Worm (Caenorhabditis elegans) whole organism, L1 larva: ENCODE measurements around the gene gcp-2.2.

ENCODE experiments used
- C16A3.4 ChIP-seq: fragments of 150-350 bp; optimal IDR thresholded peaks from 2 replicates; lab custom pipeline; 2014; ENCODE audit warnings: missing biosample characterization, missing genetic modification characterization
- Y116A8C.19 ChIP-seq: sonication (generic microtip); optimal IDR thresholded peaks from 2 replicates; lab custom pipeline; 2016; ENCODE audit warnings: missing compliant biosample characterization, missing genetic modification characterization, borderline replicate concordance
- aha-1 ChIP-seq: fragments of 150-350 bp; optimal IDR thresholded peaks from 2 replicates; lab custom pipeline; 2014; ENCODE audit warnings: missing biosample characterization, missing genetic modification characterization
- ceh-63 ChIP-seq: fragments of 200-800 bp; sonication (Bioruptor generic); optimal IDR thresholded peaks from 2 replicates; lab custom pipeline; 2018; ENCODE audit warnings: mild to moderate bottlenecking, missing genetic modification characterization, missing compliant biosample characterization
- ces-1 ChIP-seq: fragments of 150-350 bp; optimal IDR thresholded peaks from 2 replicates; lab custom pipeline; 2014; ENCODE audit warnings: missing biosample characterization, missing genetic modification reagents, missing genetic modification characterization
- dpl-1 ChIP-seq, 3 experiments: fragments of 150-350 bp in 2 of 3; sonication (generic microtip) in 1 of 3; optimal IDR thresholded peaks; 2 replicates each; lab custom pipeline; 2014 to 2017; ENCODE audit warnings: missing biosample characterization in 3 of 3, missing genetic modification characterization in 3 of 3, missing genetic modification reagents in 3 of 3
- egl-27 ChIP-seq, 2 experiments: fragments of 150-350 bp in 1 of 2; sonication (generic microtip); optimal IDR thresholded peaks; 3 replicates each; lab custom pipeline; 2017 to 2018; ENCODE audit warnings: missing biosample characterization in 2 of 2, missing genetic modification characterization in 2 of 2, missing genetic modification reagents in 2 of 2
- elt-2 ChIP-seq: sonication (generic microtip); optimal IDR thresholded peaks from 2 replicates; lab custom pipeline; 2016; ENCODE audit warnings: missing genetic modification characterization, mild to moderate bottlenecking, inconsistent platforms, missing compliant biosample characterization, missing genetic modification reagents
- elt-3 ChIP-seq, 6 experiments: fragments of 150-350 bp in 1 of 6; sonication (generic microtip); optimal IDR thresholded peaks; 2 replicates each; lab custom pipeline; 2017 to 2018; ENCODE audit warnings: missing biosample characterization in 6 of 6, missing genetic modification characterization in 6 of 6, inconsistent platforms in 1 of 6
- fkh-10 ChIP-seq: sonication (generic microtip); optimal IDR thresholded peaks from 2 replicates; lab custom pipeline; 2017; ENCODE audit warnings: missing biosample characterization, missing genetic modification reagents, missing genetic modification characterization
- grh-1 ChIP-seq: fragments of 200-800 bp; sonication (Bioruptor generic); IDR thresholded peaks from 2 replicates; pipeline ENCODE4 v1.3.6; 2022; ENCODE audit warnings: missing genetic modification reagents, missing genetic modification characterization, missing compliant biosample characterization
- hlh-17 ChIP-seq: fragments of 200-800 bp; sonication (Bioruptor generic); optimal IDR thresholded peaks from 2 replicates; lab custom pipeline; 2018; ENCODE audit warnings: missing genetic modification characterization, mild to moderate bottlenecking, missing compliant biosample characterization, moderate library complexity, borderline replicate concordance
- hpl-2 ChIP-seq: fragments of 150-350 bp; optimal IDR thresholded peaks from 2 replicates; lab custom pipeline; 2014; ENCODE audit warnings: missing biosample characterization, missing genetic modification reagents, missing genetic modification characterization
- irx-1 ChIP-seq: sonication (generic microtip); optimal IDR thresholded peaks from 2 replicates; lab custom pipeline; 2016; ENCODE audit warnings: missing genetic modification characterization, missing compliant biosample characterization
- isw-1 ChIP-seq: fragments of 200-800 bp; sonication (Bioruptor generic); IDR thresholded peaks from 2 replicates; pipeline ENCODE4 v1.3.6; 2022; ENCODE audit warnings: missing genetic modification characterization, missing compliant biosample characterization
- jun-1 ChIP-seq: fragments of 150-350 bp; optimal IDR thresholded peaks from 2 replicates; lab custom pipeline; 2014; ENCODE audit warnings: missing biosample characterization, missing genetic modification reagents, missing genetic modification characterization
- lin-13 ChIP-seq: fragments of 150-350 bp; optimal IDR thresholded peaks from 2 replicates; lab custom pipeline; 2014; ENCODE audit warnings: missing biosample characterization, missing genetic modification reagents, missing genetic modification characterization
- lin-14 ChIP-seq: fragments of 200-800 bp; sonication (Bioruptor generic); optimal IDR thresholded peaks from 2 replicates; lab custom pipeline; 2018; ENCODE audit warnings: mild to moderate bottlenecking, missing genetic modification characterization, moderate library complexity, missing compliant biosample characterization
- lin-39 ChIP-seq: fragments of 150-350 bp; optimal IDR thresholded peaks from 2 replicates; lab custom pipeline; 2014; ENCODE audit warnings: missing biosample characterization, missing genetic modification reagents, missing genetic modification characterization
- mep-1 ChIP-seq: fragments of 150-350 bp; optimal IDR thresholded peaks from 2 replicates; lab custom pipeline; 2014; ENCODE audit warnings: missing biosample characterization, missing genetic modification characterization
- nhr-20 ChIP-seq: sonication (generic microtip); optimal IDR thresholded peaks from 2 replicates; lab custom pipeline; 2016; ENCODE audit warnings: mild to moderate bottlenecking, missing genetic modification characterization, missing compliant biosample characterization
- nhr-237 ChIP-seq: fragments of 150-350 bp; optimal IDR thresholded peaks from 2 replicates; lab custom pipeline; 2014; ENCODE audit warnings: missing biosample characterization, missing genetic modification characterization
- nhr-47 ChIP-seq: sonication (generic microtip); optimal IDR thresholded peaks from 2 replicates; lab custom pipeline; 2016; ENCODE audit warnings: mild to moderate bottlenecking, missing genetic modification characterization, moderate library complexity, missing compliant biosample characterization
- nhr-77 ChIP-seq: fragments of 150-350 bp; optimal IDR thresholded peaks from 2 replicates; lab custom pipeline; 2014; ENCODE audit warnings: missing biosample characterization, missing genetic modification characterization
- nhr-84 ChIP-seq: sonication (generic microtip); optimal IDR thresholded peaks from 2 replicates; lab custom pipeline; 2017; ENCODE audit warnings: missing biosample characterization, missing genetic modification characterization
- rnt-1 ChIP-seq: sonication (generic microtip); optimal IDR thresholded peaks from 2 replicates; lab custom pipeline; 2016; ENCODE audit warnings: mild to moderate bottlenecking, missing genetic modification characterization, moderate library complexity, missing compliant biosample characterization
- skn-1 ChIP-seq: fragments of 150-350 bp; optimal IDR thresholded peaks from 2 replicates; lab custom pipeline; 2014; ENCODE audit warnings: missing biosample characterization, missing genetic modification characterization
- snpc-4 ChIP-seq: fragments of 150-350 bp; optimal IDR thresholded peaks from 2 replicates; lab custom pipeline; 2014; ENCODE audit warnings: missing biosample characterization, missing genetic modification characterization
- snu-23 ChIP-seq: sonication (generic microtip); optimal IDR thresholded peaks from 2 replicates; lab custom pipeline; 2016; ENCODE audit warnings: missing genetic modification characterization, missing compliant biosample characterization
- sox-4 ChIP-seq: sonication (generic microtip); optimal IDR thresholded peaks from 2 replicates; lab custom pipeline; 2016; ENCODE audit warnings: missing genetic modification characterization, missing compliant biosample characterization
- sup-37 ChIP-seq: fragments of 200-800 bp; sonication (Bioruptor generic); optimal IDR thresholded peaks from 2 replicates; lab custom pipeline; 2018; ENCODE audit warnings: mild to moderate bottlenecking, missing genetic modification characterization, missing compliant biosample characterization
- swsn-7 ChIP-seq: sonication (generic microtip); optimal IDR thresholded peaks from 2 replicates; lab custom pipeline; 2016; ENCODE audit warnings: missing genetic modification characterization, missing compliant biosample characterization
- unc-62 ChIP-seq: fragments of 150-350 bp; optimal IDR thresholded peaks from 2 replicates; lab custom pipeline; 2014; ENCODE audit warnings: missing biosample characterization, missing genetic modification reagents, missing genetic modification characterization
- vab-15 ChIP-seq: sonication (generic microtip); optimal IDR thresholded peaks from 2 replicates; lab custom pipeline; 2017; ENCODE audit warnings: missing genotype, mild to moderate bottlenecking, missing genetic modification characterization, missing compliant biosample characterization
- zag-1 ChIP-seq: fragments of 150-350 bp; optimal IDR thresholded peaks from 2 replicates; lab custom pipeline; 2014; ENCODE audit warnings: missing biosample characterization, missing genetic modification characterization

Gene gcp-2.2

ce11 chrX:11569744-11570359, 32.3 kb downstream of the gcp-2.2 start:
- TF ChIP-seq fkh-10 (GFP tag; lab: Kevin White, UChicago): peak; percentile 53
- no peak for TF ChIP-seq C16A3.4 (tag; lab: Kevin White, UChicago)
- peak; percentile 68 for TF ChIP-seq lin-14 (GFP tag; lab: Kevin White, UChicago)
- no peak for TF ChIP-seq dpl-1 (GFP tag; optimal IDR thresholded peaks at IDR 0.05; lab: Kevin White, UChicago)
- peak; percentile 56 for TF ChIP-seq ces-1 (GFP tag; lab: Kevin White, UChicago)

- TF ChIP-seq isw-1 (GFP tag; lab: Robert Waterston, UW) (peak; percentile 9; the same call in 1 of the 2 replicates), fkh-10 (GFP tag; lab: Kevin White, UChicago) (peak; percentile 19), lin-14 (GFP tag; lab: Kevin White, UChicago) (peak; percentile 80), skn-1 (tag; lab: Kevin White, UChicago) (no peak), irx-1 (no peak), grh-1 (no peak), nhr-47 (tag; lab: Kevin White, UChicago) (no peak), hpl-2 (GFP tag; lab: Kevin White, UChicago) (no peak), Y116A8C.19 (tag; lab: Kevin White, UChicago) (no peak), snu-23 (GFP tag; lab: Kevin White, UChicago) (no peak)
These were observed 34.2 kb downstream of the gcp-2.2 start for ce11 chrX:11571714-11572113.

- TF ChIP-seq sox-4: no peak
- TF ChIP-seq nhr-84 (tag; lab: Kevin White, UChicago): no peak
- no peak for TF ChIP-seq hlh-17 (GFP tag; lab: Kevin White, UChicago)
- no peak for TF ChIP-seq rnt-1 (tag; lab: Kevin White, UChicago)
- no peak for TF ChIP-seq unc-62 (GFP tag; lab: Kevin White, UChicago)
- no peak for TF ChIP-seq elt-3 (tag; optimal IDR thresholded peaks at IDR 0.05; lab: Kevin White, UChicago)
- no peak for TF ChIP-seq elt-2 (tag; lab: Kevin White, UChicago)
- no peak for TF ChIP-seq mep-1
- no peak for TF ChIP-seq vab-15
- no peak for TF ChIP-seq swsn-7 (tag; lab: Kevin White, UChicago)
- no peak for TF ChIP-seq aha-1 (tag; lab: Kevin White, UChicago)
- no peak for TF ChIP-seq ces-1 (GFP tag; lab: Kevin White, UChicago)
- no peak for TF ChIP-seq nhr-20 (tag; lab: Kevin White, UChicago)
- TF ChIP-seq snpc-4 (tag; lab: Kevin White, UChicago): no peak
- no peak for TF ChIP-seq nhr-77 (tag; lab: Kevin White, UChicago)
- no peak for TF ChIP-seq lin-13 (GFP tag; lab: Kevin White, UChicago)
- no peak for TF ChIP-seq lin-39 (tag; lab: Kevin White, UChicago)
- TF ChIP-seq jun-1: no peak
- TF ChIP-seq nhr-237: no peak
These were observed 34.7 kb downstream of the gcp-2.2 start, which contains the start of gene frm-3 for ce11 chrX:11572205-11572604. Gene frm-3, plus strand, starts transcription at chrX:11572505.

- TF ChIP-seq elt-2 (tag; lab: Kevin White, UChicago) (no peak), ceh-63 (GFP tag; lab: Kevin White, UChicago) (no peak), lin-39 (tag; lab: Kevin White, UChicago) (no peak), egl-27 (tag; optimal IDR thresholded peaks at IDR 0.05; lab: Kevin White, UChicago) (no peak), zag-1 (tag; lab: Kevin White, UChicago) (no peak), nhr-237 (no peak), nhr-47 (tag; lab: Kevin White, UChicago) (no peak), snpc-4 (tag; lab: Kevin White, UChicago) (no peak), lin-14 (GFP tag; lab: Kevin White, UChicago) (peak; percentile 67), rnt-1 (tag; lab: Kevin White, UChicago) (peak; percentile 44), sup-37 (GFP tag; lab: Kevin White, UChicago) (no peak)
These were observed 36.7 kb downstream of the gcp-2.2 start for ce11 chrX:11574167-11574566.
